Worm (Caenorhabditis elegans) whole organism, late embryonic: ENCODE results near the gene trpl-5.

Experiments used
- ama-1 ChIP-seq: fragments of 150-350 bp; optimal IDR thresholded peaks from 2 replicates; lab custom pipeline; 2014
- ets-4 ChIP-seq: sonication (generic microtip); optimal IDR thresholded peaks from 2 replicates; lab custom pipeline; 2016; ENCODE audit warnings: missing genetic modification characterization, missing compliant biosample characterization
- syd-9 ChIP-seq: sonication (generic microtip); optimal IDR thresholded peaks from 2 replicates; lab custom pipeline; 2016; ENCODE audit warnings: mild to moderate bottlenecking, missing genetic modification characterization, moderate library complexity, missing compliant biosample characterization
- tbx-2 ChIP-seq: sonication (generic microtip); optimal IDR thresholded peaks from 2 replicates; lab custom pipeline; 2016; ENCODE audit warnings: missing genetic modification characterization, missing compliant biosample characterization
- unc-86 ChIP-seq: sonication (generic microtip); optimal IDR thresholded peaks from 2 replicates; lab custom pipeline; 2016; ENCODE audit warnings: missing genetic modification characterization, missing compliant biosample characterization

DNA sequence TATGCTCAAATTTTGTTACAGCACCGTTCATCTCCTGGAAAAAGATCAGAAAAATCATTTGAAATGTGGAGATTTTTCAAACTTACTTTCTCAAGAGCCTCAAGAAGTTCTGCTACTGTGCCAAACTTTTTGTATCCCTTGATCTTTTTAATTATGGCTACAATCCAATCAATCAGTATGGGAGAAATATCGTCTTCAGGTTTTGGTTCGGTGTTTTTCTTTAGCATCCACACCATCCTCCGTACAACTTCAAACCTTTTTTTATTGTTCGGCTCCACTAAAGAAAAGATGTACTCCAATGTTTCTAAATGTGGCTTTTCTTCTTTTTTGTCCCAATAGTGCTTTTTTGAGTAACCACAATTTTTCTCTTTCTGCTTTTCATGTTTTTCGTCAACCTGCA is 14.0 kb downstream of the trpl-5 start:
- TF ChIP-seq tbx-2 (tag; lab: Kevin White, UChicago): no peak
- no peak for TF ChIP-seq ama-1
- TF ChIP-seq syd-9 (tag; lab: Kevin White, UChicago): no peak
- TF ChIP-seq unc-86 (tag; lab: Kevin White, UChicago): no peak
- TF ChIP-seq ets-4 (tag; lab: Kevin White, UChicago): no peak
